Worm (Caenorhabditis elegans): ENCODE data around the gene grl-29.

DNA sequence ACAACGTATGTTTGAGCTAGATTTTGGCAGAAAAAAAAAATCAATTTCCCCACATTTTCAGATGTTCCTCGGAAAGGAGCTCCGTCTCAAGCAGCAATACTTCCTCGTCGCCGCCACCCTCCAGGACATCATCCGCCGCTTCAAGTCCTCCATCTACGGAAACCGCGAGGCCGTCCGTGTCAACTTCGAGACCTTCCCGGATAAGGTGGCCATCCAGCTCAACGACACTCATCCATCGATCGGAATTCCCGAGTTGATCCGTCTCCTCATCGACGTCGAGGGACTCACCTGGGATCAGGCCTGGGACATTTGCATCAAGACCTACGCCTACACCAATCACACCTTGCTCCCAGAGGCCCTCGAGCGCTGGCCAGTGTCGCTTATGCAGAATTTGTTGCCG lies 27.6 kb upstream of the grl-29 start:
- TF ChIP-seq ztf-23 (GFP tag; IDR thresholded peaks at IDR 0.05) (no peak), flt-1 (GFP tag; IDR thresholded peaks at IDR 0.05) (no peak), ref-1 (GFP tag; conservative IDR thresholded peaks at IDR 0.05) (no peak), T22C8.4 (GFP tag; IDR thresholded peaks at IDR 0.05) (no peak)

Measured in whole organism, midembryonic.